Fruit fly (Drosophila melanogaster) whole organism, wandering third instar larva: ENCODE results near the gene trus.
"Not testable (repeated sequence)": the region's sequence is repeated elsewhere in the genome, so short reads cannot be mapped to it uniquely, and the experiment has no call there.

Experiments
- CG32264 ChIP-seq: fragments of 200-800 bp; sonication (Bioruptor generic); optimal IDR thresholded peaks from 2 replicates; lab custom pipeline; 2016; ENCODE audit warnings: missing biosample characterization, missing genetic modification characterization
- Dif ChIP-seq: fragments of 200-275, 200-300 bp; sonication (Bioruptor generic); optimal IDR thresholded peaks from 2 replicates; lab custom pipeline; 2018; ENCODE audit warnings: missing biosample characterization, missing genetic modification characterization; ENCODE audit not compliant: partially characterized antibody
- GATAd ChIP-seq: sonication (Bioruptor generic); optimal IDR thresholded peaks from 2 replicates; lab custom pipeline; 2016; ENCODE audit warnings: missing biosample characterization, missing genetic modification characterization
- HLH106 ChIP-seq: fragments of 200-800 bp; optimal IDR thresholded peaks from 3 replicates; lab custom pipeline; 2019; ENCODE audit warnings: missing biosample characterization, mild to moderate bottlenecking, missing genetic modification characterization, moderate library complexity
- Hnf4 ChIP-seq: fragments of 200-800 bp; sonication (Bioruptor generic); optimal IDR thresholded peaks from 2 replicates; lab custom pipeline; 2016; ENCODE audit warnings: missing biosample characterization, mild to moderate bottlenecking, missing genetic modification characterization
- Hr78 ChIP-seq: fragments of >200 bp; optimal IDR thresholded peaks from 2 replicates; lab custom pipeline; 2017; ENCODE audit warnings: missing biosample characterization, missing genetic modification characterization
- Jra ChIP-seq: sonication (Bioruptor generic); optimal IDR thresholded peaks from 2 replicates; lab custom pipeline; 2016; ENCODE audit warnings: missing biosample characterization, missing genetic modification characterization
- Mio ChIP-seq: sonication (Bioruptor generic); optimal IDR thresholded peaks from 2 replicates; lab custom pipeline; 2016; ENCODE audit warnings: missing biosample characterization, missing genetic modification characterization
- Myc ChIP-seq: fragments of >200 bp; optimal IDR thresholded peaks from 2 replicates; lab custom pipeline; 2017
- OdsH ChIP-seq: fragments of 200-800 bp; sonication (Bioruptor generic); optimal IDR thresholded peaks from 2 replicates; lab custom pipeline; 2016; ENCODE audit warnings: missing biosample characterization, mild to moderate bottlenecking, missing genetic modification characterization
- Rel ChIP-seq, 2 experiments: fragments of 200-800 bp; sonication (Bioruptor generic) in 1 of 2; optimal IDR thresholded peaks; 2 replicates in 1 of 2; 3 replicates in 1 of 2; lab custom pipeline; 2016 to 2019; ENCODE audit warnings: mild to moderate bottlenecking in 2 of 2, missing biosample characterization in 2 of 2, missing genetic modification characterization in 2 of 2, moderate library complexity in 1 of 2
- Vsx2 ChIP-seq: fragments of 200-300, 225-300 bp; sonication (Bioruptor generic); optimal IDR thresholded peaks from 2 replicates; lab custom pipeline; 2018; ENCODE audit warnings: missing biosample characterization, missing genetic modification characterization; ENCODE audit not compliant: partially characterized antibody
- brk ChIP-seq: fragments of 200-800 bp; sonication (Bioruptor generic); optimal IDR thresholded peaks from 2 replicates; lab custom pipeline; 2016; ENCODE audit warnings: missing biosample characterization, mild to moderate bottlenecking, missing genetic modification characterization
- dsf ChIP-seq: sonication (Bioruptor generic); optimal IDR thresholded peaks from 2 replicates; lab custom pipeline; 2016; ENCODE audit warnings: missing biosample characterization, missing genetic modification characterization, borderline replicate concordance
- ey ChIP-seq: fragments of 200-800 bp; sonication (Bioruptor generic); optimal IDR thresholded peaks from 2 replicates; lab custom pipeline; 2016; ENCODE audit warnings: missing biosample characterization, missing genetic modification characterization
- foxo ChIP-seq, 2 experiments: fragments of 200-800 bp; sonication (Bioruptor generic); optimal IDR thresholded peaks; 2 replicates in 1 of 2; 3 replicates in 1 of 2; lab custom pipeline; 2016 to 2017; ENCODE audit warnings: missing biosample characterization in 2 of 2, missing genetic modification characterization in 2 of 2
- fru ChIP-seq: fragments of 200-800 bp; sonication (Bioruptor generic); optimal IDR thresholded peaks from 3 replicates; lab custom pipeline; 2016; ENCODE audit warnings: missing biosample characterization, mild to moderate bottlenecking, missing genetic modification characterization
- h ChIP-seq: fragments of 200-800 bp; sonication (Bioruptor generic); optimal IDR thresholded peaks from 3 replicates; lab custom pipeline; 2016; ENCODE audit warnings: missing biosample characterization, mild to moderate bottlenecking, missing genetic modification characterization
- lola ChIP-seq: fragments of >200 bp; optimal IDR thresholded peaks from 2 replicates; lab custom pipeline; 2017; ENCODE audit warnings: missing biosample characterization, missing genetic modification characterization
- pan ChIP-seq: fragments of >200 bp; optimal IDR thresholded peaks from 2 replicates; lab custom pipeline; 2017
- psq ChIP-seq: fragments of 200-800 bp; sonication (Bioruptor generic); optimal IDR thresholded peaks from 3 replicates; lab custom pipeline; 2017; ENCODE audit warnings: missing biosample characterization, mild to moderate bottlenecking, missing genetic modification characterization, moderate library complexity
- rgr ChIP-seq: fragments of 200-800 bp; sonication (Bioruptor generic); optimal IDR thresholded peaks from 3 replicates; lab custom pipeline; 2016; ENCODE audit warnings: missing biosample characterization, mild to moderate bottlenecking, missing genetic modification characterization
- sage ChIP-seq: fragments of 200-800 bp; sonication (Bioruptor generic); optimal IDR thresholded peaks from 2 replicates; lab custom pipeline; 2016; ENCODE audit warnings: missing biosample characterization, mild to moderate bottlenecking, missing genetic modification characterization
- sv ChIP-seq: fragments of 200-800 bp; sonication (Bioruptor generic); optimal IDR thresholded peaks from 3 replicates; lab custom pipeline; 2016; ENCODE audit warnings: missing biosample characterization, missing genetic modification characterization
- tai ChIP-seq: sonication (Bioruptor generic); optimal IDR thresholded peaks from 2 replicates; lab custom pipeline; 2016; ENCODE audit warnings: missing biosample characterization, missing genetic modification characterization
- usp ChIP-seq: fragments of >200 bp; optimal IDR thresholded peaks from 2 replicates; lab custom pipeline; 2017; ENCODE audit warnings: missing biosample characterization, missing genetic modification characterization

trus gene

DNA sequence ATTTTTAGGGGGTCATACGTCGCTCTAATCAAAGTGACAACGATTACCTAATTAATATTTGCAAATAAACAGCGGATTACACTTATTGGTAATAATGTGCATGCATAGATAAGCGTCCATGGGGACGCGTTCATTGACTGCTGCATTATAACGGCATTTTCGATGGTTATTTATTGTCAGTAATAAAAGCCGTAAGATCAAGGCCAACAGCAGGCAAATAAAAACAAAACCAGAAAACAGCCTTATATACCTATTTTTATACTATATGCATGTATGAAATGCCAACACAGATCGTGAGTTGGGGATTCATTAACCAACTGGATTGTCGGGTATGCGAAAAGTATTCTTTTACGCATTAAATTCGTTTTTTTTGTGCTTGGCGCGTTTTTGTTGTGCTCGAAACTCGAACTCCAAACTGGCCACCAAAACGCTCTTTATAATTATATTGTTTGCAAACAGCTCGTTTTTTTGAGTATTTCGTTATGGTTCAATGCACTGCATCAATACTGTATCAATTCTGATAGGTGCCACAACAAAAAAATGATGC lies 5.6 kb upstream of the trus start:
- no peak for TF ChIP-seq Rel (GFP tag; optimal IDR thresholded peaks at IDR 0.05; lab: Kevin White, UChicago)
- TF ChIP-seq Rel (tag; optimal IDR thresholded peaks at IDR 0.05; lab: Kevin White, UChicago), result peak; percentile 46
- no peak for TF ChIP-seq Jra

DNA sequence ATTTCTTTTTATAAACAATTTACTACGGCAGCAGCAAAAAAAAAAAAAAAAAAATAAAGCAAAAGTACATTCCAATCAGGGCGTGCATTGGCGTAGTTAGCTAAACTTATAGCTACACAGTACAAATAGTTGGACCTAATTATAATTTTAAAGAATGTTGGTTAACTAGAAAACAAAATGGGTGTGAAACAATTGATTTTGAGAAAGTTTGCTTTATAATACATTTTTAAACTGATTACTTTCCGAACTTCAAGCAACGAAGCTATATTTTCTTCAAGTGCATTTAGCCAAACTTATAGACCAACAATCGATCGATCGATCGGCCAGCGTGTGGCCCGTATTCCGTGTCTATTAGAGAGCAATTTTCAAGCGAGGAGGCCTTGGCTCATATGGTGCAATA lies 5.0 kb upstream of the trus start:
- TF ChIP-seq Dif (GFP tag; lab: Kevin White, UChicago), result no peak
- TF ChIP-seq rgr (GFP tag; lab: Kevin White, UChicago), result no peak
- no peak for TF ChIP-seq CG32264 (GFP tag; lab: Kevin White, UChicago)
- TF ChIP-seq Mio, result no peak
- TF ChIP-seq brk, result no peak
- TF ChIP-seq Hnf4 (GFP tag; lab: Kevin White, UChicago), result no peak

- TF ChIP-seq foxo (GFP tag; optimal IDR thresholded peaks at IDR 0.05; lab: Kevin White, UChicago) (no peak), OdsH (GFP tag; lab: Kevin White, UChicago) (no peak), Hr78 (GFP tag; lab: Kevin White, UChicago) (no peak), lola (GFP tag; lab: Kevin White, UChicago) (no peak)
Measured at dm6 chr3R:12451888-12452514, 4.4 kb upstream of the trus start, which contains the start of gene CG5509. TSS of gene CG5509 (plus strand) at chr3R:12452464.

dm6 chr3R:12454492-12454891 lies 1.9 kb upstream of the trus start:
- TF ChIP-seq dsf (no peak), sage (GFP tag; lab: Kevin White, UChicago) (no peak), rgr (GFP tag; lab: Kevin White, UChicago) (no peak), fru (no peak), HLH106 (no peak), usp (GFP tag; lab: Kevin White, UChicago) (no peak), Vsx2 (no peak), OdsH (GFP tag; lab: Kevin White, UChicago) (no peak), tai (GFP tag; lab: Kevin White, UChicago) (no peak), ey (GFP tag; lab: Kevin White, UChicago) (no peak), pan (lab: Kevin White, UChicago) (no peak), GATAd (GFP tag; lab: Kevin White, UChicago) (no peak)

DNA sequence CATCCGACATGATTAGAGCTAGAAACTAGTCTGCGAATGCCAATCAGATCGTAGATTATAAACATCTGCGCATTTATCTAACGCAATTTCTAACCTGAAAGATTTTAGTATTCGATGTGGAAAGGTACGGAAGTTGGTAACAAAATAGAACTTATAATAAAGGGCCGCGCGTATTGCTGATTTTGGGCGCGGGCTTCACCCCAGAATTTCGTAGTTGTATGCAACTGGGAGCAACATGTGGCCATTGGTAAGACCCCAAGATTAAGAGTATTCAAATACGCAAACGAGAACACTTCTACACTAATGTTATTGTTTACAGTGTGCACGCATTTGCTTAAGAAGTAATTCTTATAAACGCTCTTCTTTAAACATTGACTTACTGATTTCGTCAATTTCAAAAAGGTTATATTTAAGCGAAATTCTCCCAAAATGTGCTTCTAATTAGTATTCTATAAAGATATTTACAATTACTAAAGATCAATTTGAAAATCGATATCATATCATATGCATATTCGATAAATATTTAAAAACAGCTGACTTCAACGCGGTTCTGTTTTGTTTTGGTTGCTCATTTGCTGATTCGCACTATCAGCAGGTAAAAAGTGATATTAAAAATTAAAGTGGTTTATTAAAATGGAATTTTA lies 3.6 kb downstream of the trus start, which contains the start of the genes CG5961 and Polr3C:
CG5961 (minus strand) TSS at position 416 of the 644 bp plus-strand sequence.
Polr3C (plus strand) TSS at position 536 of the 644 bp plus-strand sequence.
- TF ChIP-seq psq (GFP tag; lab: Kevin White, UChicago) (peak; percentile 91), Myc (peak; percentile 23), Rel (GFP tag; optimal IDR thresholded peaks at IDR 0.05; lab: Kevin White, UChicago) (no peak), Rel (tag; optimal IDR thresholded peaks at IDR 0.05; lab: Kevin White, UChicago) (peak; percentile 11), rgr (GFP tag; lab: Kevin White, UChicago) (no peak)

DNA sequence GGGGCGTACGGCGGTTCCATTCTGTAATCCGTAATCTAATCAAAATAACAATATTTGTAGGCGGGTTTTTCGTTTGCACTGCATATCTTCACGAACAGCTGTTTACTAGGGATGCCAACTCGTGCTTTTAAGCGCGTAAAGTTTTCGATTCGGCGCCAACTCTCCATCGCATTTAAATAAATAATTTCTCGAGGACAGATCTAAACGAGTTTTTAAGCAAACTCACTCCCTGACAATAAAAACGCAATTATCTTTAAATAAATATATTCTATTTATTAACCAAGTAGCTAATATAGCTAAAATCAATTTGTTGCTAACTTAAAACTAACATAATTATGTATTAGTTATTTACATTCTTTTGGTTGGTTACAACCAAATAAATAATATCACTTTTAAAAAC lies 8.8 kb downstream of the trus start, which contains the start of gene CG5608:
CG5608 (minus strand) TSS at position 101 of the 400 bp plus-strand sequence.
- TF ChIP-seq usp (GFP tag; lab: Kevin White, UChicago); lola (GFP tag; lab: Kevin White, UChicago); h: not testable (repeated sequence)

DNA sequence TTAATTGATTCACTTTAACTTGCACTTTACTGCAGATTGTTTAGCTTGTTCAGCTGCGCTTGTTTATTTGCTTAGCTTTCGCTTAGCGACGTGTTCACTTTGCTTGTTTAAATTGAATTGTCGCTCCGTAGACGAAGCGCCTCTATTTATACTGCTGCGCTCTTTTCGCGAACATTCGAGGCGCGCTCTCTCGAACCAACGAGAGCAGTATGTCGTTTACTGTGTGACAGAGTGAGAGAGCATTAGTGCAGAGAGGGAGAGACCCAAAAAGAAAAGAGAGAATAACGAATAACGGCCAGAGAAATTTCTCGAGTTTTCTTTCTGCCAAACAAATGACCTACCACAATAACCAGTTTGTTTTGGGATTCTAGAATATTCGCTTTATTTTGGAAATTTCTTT lies 11.3 kb downstream of the trus start, which contains the start of gene Hsp70Ba:
Hsp70Ba (minus strand) TSS at position 102 of the 400 bp plus-strand sequence.
- TF ChIP-seq sv (GFP tag; lab: Kevin White, UChicago); tai (GFP tag; lab: Kevin White, UChicago); Jra: not testable (repeated sequence)
